Fruit fly (Drosophila melanogaster): ENCODE results near the gene CG42259.

CG42259 gene

dm6 chrX:1045924-1046323 is at the start of gene CG42259:
Gene CG42259, plus strand, starts transcription at chrX:1046224.
- TF ChIP-seq woc (GFP tag; optimal IDR thresholded peaks at IDR 0.05) (no peak), N (GFP tag; optimal IDR thresholded peaks at IDR 0.05) (no peak)

dm6 chrX:998884-999283 is 47.1 kb upstream of the CG42259 start:
- TF ChIP-seq N (GFP tag; optimal IDR thresholded peaks at IDR 0.05) (no peak), foxo (GFP tag; optimal IDR thresholded peaks at IDR 0.05) (peak in 1 of 2 experiments; percentile 1)

dm6 chrX:1006182-1006581 is 39.8 kb upstream of the CG42259 start:
- TF ChIP-seq Hr83 (GFP tag; optimal IDR thresholded peaks at IDR 0.05; ENCODE audit: poor library complexity, severe bottlenecking) (no peak), rgr (GFP tag; optimal IDR thresholded peaks at IDR 0.05) (no peak), HLH106 (tag; optimal IDR thresholded peaks at IDR 0.05) (no peak), Hr78 (GFP tag; optimal IDR thresholded peaks at IDR 0.05) (no peak), tai (GFP tag; optimal IDR thresholded peaks at IDR 0.05) (no peak), br (GFP tag; optimal IDR thresholded peaks at IDR 0.05) (no peak), Vsx2 (GFP tag; optimal IDR thresholded peaks at IDR 0.05; ENCODE audit: partially characterized antibody) (no peak), ey (GFP tag; optimal IDR thresholded peaks at IDR 0.05) (no peak), psq (GFP tag; optimal IDR thresholded peaks at IDR 0.05) (no peak), Dfd (GFP tag; optimal IDR thresholded peaks at IDR 0.05) (no peak), GATAd (GFP tag; optimal IDR thresholded peaks at IDR 0.05) (no peak), CG32264 (GFP tag; optimal IDR thresholded peaks at IDR 0.05) (no peak), N (GFP tag; optimal IDR thresholded peaks at IDR 0.05) (no peak), foxo (GFP tag; optimal IDR thresholded peaks at IDR 0.05) (no peak)

dm6 chrX:1009468-1010259 is 36.4 kb upstream of the CG42259 start:
- no peak for TF ChIP-seq Hr78 (GFP tag; optimal IDR thresholded peaks at IDR 0.05)
- peak; percentile 68 for TF ChIP-seq Myc (optimal IDR thresholded peaks at IDR 0.05)

dm6 chrX:1011543-1012085 is 34.4 kb upstream of the CG42259 start, which contains the start of the genes TfIIA-S-2 and CG14631:
Gene TfIIA-S-2, minus strand, starts transcription at chrX:1011643.
Gene CG14631, plus strand, starts transcription at chrX:1012035.
- TF ChIP-seq Hr83 (GFP tag; optimal IDR thresholded peaks at IDR 0.05; ENCODE audit: poor library complexity, severe bottlenecking), result no peak
- no peak for TF ChIP-seq dl (GFP tag; optimal IDR thresholded peaks at IDR 0.05; ENCODE audit: insufficient read depth in 1 of 2, partially characterized antibody in 2 of 2)
- TF ChIP-seq Hr78 (GFP tag; optimal IDR thresholded peaks at IDR 0.05), result no peak

- TF ChIP-seq rgr (GFP tag; optimal IDR thresholded peaks at IDR 0.05) (peak; percentile 11), fru (GFP tag; optimal IDR thresholded peaks at IDR 0.05) (no peak), Mio (GFP tag; optimal IDR thresholded peaks at IDR 0.05) (no peak), Abd-B (GFP tag; optimal IDR thresholded peaks at IDR 0.05) (no peak), dmrt93B (GFP tag; optimal IDR thresholded peaks at IDR 0.05) (no peak), Rel (GFP tag; optimal IDR thresholded peaks at IDR 0.05) (no peak), Rel (tag; optimal IDR thresholded peaks at IDR 0.05) (peak; percentile 75), Sp1 (GFP tag; optimal IDR thresholded peaks at IDR 0.05) (no peak)
These were observed 19.5 kb upstream of the CG42259 start, which contains the start of the genes CG32814, CG11638 and CG3021 for dm6 chrX:1026511-1026910. Gene CG32814, minus strand, starts transcription at chrX:1026700. Gene CG11638, minus strand, starts transcription at chrX:1026703. Gene CG3021, plus strand, starts transcription at chrX:1026791.

- peak in 1 of 2 experiments; percentile 3 for TF ChIP-seq foxo (GFP tag; optimal IDR thresholded peaks at IDR 0.05)
- TF ChIP-seq N (GFP tag; optimal IDR thresholded peaks at IDR 0.05), result no peak
- no peak for TF ChIP-seq Jra (GFP tag; optimal IDR thresholded peaks at IDR 0.05)
- TF ChIP-seq sv (GFP tag; optimal IDR thresholded peaks at IDR 0.05), result no peak
- no peak for TF ChIP-seq fru (GFP tag; optimal IDR thresholded peaks at IDR 0.05)
- no peak for TF ChIP-seq tai (GFP tag; optimal IDR thresholded peaks at IDR 0.05)
- no peak for TF ChIP-seq CrebA (GFP tag; optimal IDR thresholded peaks at IDR 0.05; ENCODE audit: borderline replicate concordance)
- peak; percentile 10 for TF ChIP-seq h (GFP tag; optimal IDR thresholded peaks at IDR 0.05)
- TF ChIP-seq dsf (GFP tag; optimal IDR thresholded peaks at IDR 0.05; ENCODE audit: borderline replicate concordance), result no peak
- TF ChIP-seq pan (optimal IDR thresholded peaks at IDR 0.05), result no peak
- no peak for TF ChIP-seq CG9705 (GFP tag; optimal IDR thresholded peaks at IDR 0.05)
- no peak for TF ChIP-seq sage (GFP tag; optimal IDR thresholded peaks at IDR 0.05)
- TF ChIP-seq lola (GFP tag; optimal IDR thresholded peaks at IDR 0.05), result no peak
- TF ChIP-seq dl (GFP tag; optimal IDR thresholded peaks at IDR 0.05; ENCODE audit: insufficient read depth in 1 of 2, partially characterized antibody in 2 of 2), result no peak
- TF ChIP-seq psq (GFP tag; optimal IDR thresholded peaks at IDR 0.05), result no peak
- no peak for TF ChIP-seq rgr (GFP tag; optimal IDR thresholded peaks at IDR 0.05)
- TF ChIP-seq jim (GFP tag; optimal IDR thresholded peaks at IDR 0.05), result no peak
- TF ChIP-seq br (GFP tag; optimal IDR thresholded peaks at IDR 0.05), result no peak
- TF ChIP-seq Hr78 (GFP tag; optimal IDR thresholded peaks at IDR 0.05), result no peak
- no peak for TF ChIP-seq OdsH (GFP tag; optimal IDR thresholded peaks at IDR 0.05)
- TF ChIP-seq CG32264 (GFP tag; optimal IDR thresholded peaks at IDR 0.05), result no peak
- TF ChIP-seq Sp1 (GFP tag; optimal IDR thresholded peaks at IDR 0.05), result no peak
- no peak for TF ChIP-seq Hr83 (GFP tag; optimal IDR thresholded peaks at IDR 0.05; ENCODE audit: poor library complexity, severe bottlenecking)
- TF ChIP-seq Abd-B (GFP tag; optimal IDR thresholded peaks at IDR 0.05), result no peak
These were observed 15.5 kb upstream of the CG42259 start, which contains the start of the genes Cdc45 and Rpp21 for dm6 chrX:1030478-1030877. Gene Cdc45, minus strand, starts transcription at chrX:1030556. Gene Rpp21, plus strand, starts transcription at chrX:1030758.

Data from whole organism, wandering third instar larva.